Worm (Caenorhabditis elegans) whole organism, early embryonic: ENCODE results near the gene F01D5.1.

Experiments used
- B0310.2 ChIP-seq: sonication (generic microtip); optimal IDR thresholded peaks from 2 replicates; lab custom pipeline; 2016; ENCODE audit warnings: mild to moderate bottlenecking, missing genetic modification characterization, missing compliant biosample characterization
- ama-1 ChIP-seq: fragments of 150-350 bp; optimal IDR thresholded peaks from 2 replicates; lab custom pipeline; 2014
- ceh-13 ChIP-seq: fragments of 200-800 bp; sonication (Bioruptor generic); optimal IDR thresholded peaks from 2 replicates; lab custom pipeline; 2018; ENCODE audit warnings: mild to moderate bottlenecking, missing genetic modification characterization, missing compliant biosample characterization
- ceh-36 ChIP-seq: sonication (generic microtip); optimal IDR thresholded peaks from 2 replicates; lab custom pipeline; 2016; ENCODE audit warnings: missing genetic modification characterization, inconsistent platforms, missing compliant biosample characterization
- ets-7 ChIP-seq: sonication (generic microtip); optimal IDR thresholded peaks from 2 replicates; lab custom pipeline; 2016; ENCODE audit warnings: missing genotype, missing genetic modification characterization, missing compliant biosample characterization
- hmbx-1 ChIP-seq: sonication (generic microtip); optimal IDR thresholded peaks from 2 replicates; lab custom pipeline; 2016; ENCODE audit warnings: mild to moderate bottlenecking, missing genetic modification characterization, missing compliant biosample characterization
- pes-1 ChIP-seq: fragments of 200-800 bp; sonication (Bioruptor generic); IDR thresholded peaks from 2 replicates; pipeline ENCODE4 v1.3.6; 2022; ENCODE audit warnings: missing genetic modification reagents, missing genetic modification characterization, missing compliant biosample characterization
- scrt-1 ChIP-seq: fragments of 200-800 bp; sonication (Bioruptor generic); IDR thresholded peaks from 2 replicates; pipeline ENCODE4 v1.3.6; 2022; ENCODE audit warnings: missing genetic modification characterization, missing compliant biosample characterization
- sea-1 ChIP-seq: fragments of 200-800 bp; sonication (Bioruptor generic); conservative IDR thresholded peaks from 2 replicates; pipeline ENCODE4 v1.3.6; 2022; ENCODE audit warnings: missing genetic modification characterization, missing compliant biosample characterization
- tbx-11 ChIP-seq: fragments of 200-800 bp; sonication (Bioruptor generic); IDR thresholded peaks from 2 replicates; pipeline ENCODE4 v1.3.6; 2022; ENCODE audit warnings: missing genetic modification characterization, missing compliant biosample characterization
- tbx-37 ChIP-seq: fragments of 200-800 bp; sonication (Bioruptor generic); conservative IDR thresholded peaks from 2 replicates; pipeline ENCODE4 v1.3.6; 2022; ENCODE audit warnings: missing genetic modification reagents, missing genetic modification characterization, missing compliant biosample characterization
- tra-4 ChIP-seq: sonication (generic microtip); optimal IDR thresholded peaks from 2 replicates; lab custom pipeline; 2017; ENCODE audit warnings: missing genetic modification characterization, missing compliant biosample characterization

- TF ChIP-seq ama-1 (lab: Kevin White, UChicago) (no peak), ceh-13 (GFP tag; lab: Kevin White, UChicago) (no peak), tbx-11 (GFP tag; lab: Robert Waterston, UW) (no peak), B0310.2 (tag; lab: Kevin White, UChicago) (no peak), ceh-36 (no peak), scrt-1 (GFP tag; lab: Robert Waterston, UW) (no peak), tra-4 (tag; lab: Kevin White, UChicago) (no peak), sea-1 (no peak), hmbx-1 (tag; lab: Kevin White, UChicago) (no peak), ets-7 (tag; lab: Kevin White, UChicago) (no peak), pes-1 (no peak), tbx-37 (GFP tag; lab: Robert Waterston, UW) (no peak)
Measured at ce11 chrII:13964325-13964724, 33.1 kb downstream of the F01D5.1 start.
